Worm (Caenorhabditis elegans): Measurements from ENCODE around the gene T16A1.2.
"Not testable (repeated sequence)": the region's sequence is repeated elsewhere in the genome, so short reads cannot be mapped to it uniquely, and the experiment has no call there.

DNA sequence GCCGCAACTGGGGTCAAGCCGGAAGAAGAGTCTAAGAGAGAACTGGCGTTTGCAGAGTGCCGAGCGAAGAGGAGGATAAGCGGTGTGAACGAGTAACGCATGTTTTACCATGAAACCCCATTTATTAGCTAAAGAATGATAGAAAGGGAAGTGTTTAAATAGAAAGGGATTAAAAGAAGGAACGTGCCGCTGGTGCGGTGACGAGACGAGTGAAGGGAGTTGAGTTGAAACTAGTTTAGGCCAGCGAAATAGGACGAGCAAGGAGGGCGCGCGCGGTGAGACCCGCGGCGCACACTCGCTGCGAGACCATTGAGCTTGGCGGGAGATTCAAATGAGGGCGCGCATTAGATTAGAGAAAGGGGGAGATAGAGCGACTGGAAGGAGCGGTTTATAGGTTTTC, 48.8 kb upstream of the T16A1.2 start, which contains the start of gene math-1:
- TF ChIP-seq him-1, dao-5, W03F9.2 (tag; optimal IDR thresholded peaks at IDR 0.05): not testable (repeated sequence)
